Fruit fly (Drosophila melanogaster): ENCODE data around the gene CG31862.

CG31862 gene

DNA sequence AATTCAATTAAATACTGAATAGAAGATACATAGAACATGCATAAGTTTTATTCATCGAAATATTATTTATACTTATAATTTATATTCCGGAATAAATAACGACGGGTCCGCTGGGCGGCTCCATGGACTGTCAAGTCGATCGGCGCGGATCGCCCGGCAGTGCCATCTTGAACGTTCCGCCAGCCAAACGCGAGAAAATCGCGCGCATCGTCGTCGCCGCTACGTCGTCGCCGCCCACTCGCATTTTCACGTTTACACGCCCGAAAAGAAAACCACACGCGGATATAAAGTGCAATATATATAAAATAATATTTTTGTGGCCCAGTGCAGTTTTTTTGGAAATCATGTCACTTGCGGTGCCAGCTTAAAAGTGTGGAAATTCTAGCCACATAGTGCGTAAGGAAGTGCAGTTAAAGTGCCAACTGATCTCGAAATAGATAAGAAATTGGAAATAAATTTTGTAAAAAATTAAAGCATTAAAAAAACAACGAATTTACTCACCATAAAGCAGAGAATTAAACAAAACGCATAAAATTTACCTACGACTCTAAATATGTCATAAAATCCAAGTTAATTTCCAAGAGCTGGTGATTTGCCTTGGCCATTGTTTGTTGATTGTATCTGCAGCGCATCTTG, 5.1 kb downstream of the CG31862 start, which contains the start of the genes bru2 and CG43813:
bru2 (plus strand) TSS at position 586 of the 636 bp plus-strand sequence.
CG43813 (minus strand) TSS at position 633 of the 636 bp plus-strand sequence.
- TF ChIP-seq Bdp1 (GFP tag; optimal IDR thresholded peaks at IDR 0.05): no peak
- no peak for TF ChIP-seq Stat92E (GFP tag; optimal IDR thresholded peaks at IDR 0.05)
- peak; percentile 12 for TF ChIP-seq sens (GFP tag)
- TF ChIP-seq ham (GFP tag; IDR thresholded peaks at IDR 0.05): no peak
- no peak for TF ChIP-seq CG12391 (tag; optimal IDR thresholded peaks at IDR 0.05)
- TF ChIP-seq Taf1 (GFP tag; IDR thresholded peaks at IDR 0.05): no peak
- no peak for TF ChIP-seq sc (optimal IDR thresholded peaks at IDR 0.05)
- TF ChIP-seq sc (GFP tag; optimal IDR thresholded peaks at IDR 0.05): no peak
- TF ChIP-seq pan (optimal IDR thresholded peaks at IDR 0.05): no peak
- no peak for TF ChIP-seq pan (GFP tag; optimal IDR thresholded peaks at IDR 0.05 in 1 of 2, IDR thresholded peaks at IDR 0.05 in 1 of 2)
- TF ChIP-seq CG8359 (GFP tag; optimal IDR thresholded peaks at IDR 0.05; ENCODE audit: borderline replicate concordance): peak; percentile 54
- no peak for TF ChIP-seq CG34224 (GFP tag; IDR thresholded peaks at IDR 0.05; ENCODE audit: partially characterized antibody)
- no peak for TF ChIP-seq CG18619 (GFP tag; optimal IDR thresholded peaks at IDR 0.05)
- TF ChIP-seq CG12744 (GFP tag; optimal IDR thresholded peaks at IDR 0.05): no peak
- peak; percentile 73 for TF ChIP-seq sr (GFP tag; IDR thresholded peaks at IDR 0.05)
- TF ChIP-seq CG17829 (tag; optimal IDR thresholded peaks at IDR 0.05): no peak
- TF ChIP-seq Scr (GFP tag; IDR thresholded peaks at IDR 0.05; ENCODE audit: partially characterized antibody): no peak
- TF ChIP-seq jumu (GFP tag; optimal IDR thresholded peaks at IDR 0.05): no peak
- TF ChIP-seq z (GFP tag; IDR thresholded peaks at IDR 0.05): no peak
- no peak for TF ChIP-seq CG16813 (GFP tag; IDR thresholded peaks at IDR 0.05; ENCODE audit: partially characterized antibody)
- no peak for TF ChIP-seq chif (GFP tag; optimal IDR thresholded peaks at IDR 0.05)

DNA sequence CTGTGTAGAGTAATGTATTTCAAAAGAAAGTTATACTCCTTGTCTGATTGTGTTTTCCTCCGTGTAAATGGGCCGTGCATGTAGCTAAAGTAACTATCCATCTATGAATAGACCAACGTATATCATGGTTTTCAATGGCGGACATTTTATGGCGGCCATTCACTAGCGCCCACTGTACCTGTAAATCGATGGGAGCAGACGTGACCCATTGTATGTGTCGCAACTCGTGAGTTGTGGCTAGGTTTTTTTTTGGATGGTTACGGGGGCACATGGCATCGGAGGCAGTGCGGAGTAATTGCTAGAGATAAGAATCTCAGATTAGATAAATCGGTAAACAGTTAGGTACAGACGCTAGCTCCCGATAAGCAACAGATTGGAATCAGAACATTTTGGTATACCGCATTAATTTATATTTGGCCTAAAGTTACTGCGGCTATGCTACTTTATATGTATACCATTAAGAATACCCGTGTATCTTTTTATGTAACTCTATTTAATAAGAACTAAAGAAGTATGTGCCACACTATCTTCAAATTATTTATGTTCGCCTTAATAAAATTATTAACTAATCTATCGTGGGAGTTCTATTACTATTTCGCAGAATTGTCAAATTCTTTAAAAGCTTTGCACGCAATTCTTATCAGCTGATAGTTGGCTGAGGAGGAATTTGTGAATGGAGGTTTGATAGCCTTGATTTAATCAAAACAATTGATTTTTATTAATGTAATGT, 7.7 kb downstream of the CG31862 start:
- TF ChIP-seq CG2120 (GFP tag; optimal IDR thresholded peaks at IDR 0.05) (peak; percentile 3), lab (GFP tag; optimal IDR thresholded peaks at IDR 0.05) (peak; percentile 45), CG7556 (GFP tag; optimal IDR thresholded peaks at IDR 0.05) (peak; percentile 9), sim (GFP tag; IDR thresholded peaks at IDR 0.05) (no peak), CG4707 (GFP tag; optimal IDR thresholded peaks at IDR 0.05) (peak; percentile 85), unpg (GFP tag; optimal IDR thresholded peaks at IDR 0.05) (peak; percentile 7), CG31441 (GFP tag; IDR thresholded peaks at IDR 0.05) (no peak), Myb (GFP tag; optimal IDR thresholded peaks at IDR 0.05) (no peak), ara (GFP tag; IDR thresholded peaks at IDR 0.05) (0 out of 2 replicates have a peak, but pooled peaks have one; percentile 1), CG11504 (tag; optimal IDR thresholded peaks at IDR 0.05) (peak; percentile 11), GATAe (GFP tag; conservative IDR thresholded peaks at IDR 0.05) (peak; percentile 64), CG14014 (GFP tag; IDR thresholded peaks at IDR 0.05) (0 out of 2 replicates have a peak, but pooled peaks have one; percentile 18), Pdp1 (GFP tag; optimal IDR thresholded peaks at IDR 0.05) (peak in 1 of 2 experiments; percentile 76), run (tag; optimal IDR thresholded peaks at IDR 0.05) (peak; percentile 2), gem (tag; optimal IDR thresholded peaks at IDR 0.05) (peak; percentile 44), sd (tag; optimal IDR thresholded peaks at IDR 0.05) (peak; percentile 76), CG1603 (tag; optimal IDR thresholded peaks at IDR 0.05) (peak; percentile 8), bowl (GFP tag; IDR thresholded peaks at IDR 0.05) (no peak), dmrt99B (tag; optimal IDR thresholded peaks at IDR 0.05) (peak; percentile 17), row (GFP tag; IDR thresholded peaks at IDR 0.05) (peak; percentile 42), Ets65A (GFP tag) (peak; percentile 50), sob (GFP tag; IDR thresholded peaks at IDR 0.05) (peak; percentile 29; the same call in 1 of the 2 replicates), Fer3 (tag; optimal IDR thresholded peaks at IDR 0.05) (peak; percentile 17), CG17359 (tag; optimal IDR thresholded peaks at IDR 0.05) (peak; percentile 9), mirr (GFP tag; optimal IDR thresholded peaks at IDR 0.05) (peak; percentile 9), CG8290 (GFP tag; optimal IDR thresholded peaks at IDR 0.05) (no peak), CG8290 (tag; optimal IDR thresholded peaks at IDR 0.05) (peak in 1 of 2 experiments; percentile 45), sug (tag; optimal IDR thresholded peaks at IDR 0.05) (peak; percentile 25)
